Worm (Caenorhabditis elegans) whole organism, young adult: ENCODE data around the gene col-72.

Experiments
- F33H1.4 ChIP-seq: fragments of 200-800 bp; sonication (Bioruptor generic); IDR thresholded peaks from 2 replicates; pipeline ENCODE4 v1.3.6; 2022; ENCODE audit warnings: missing genetic modification reagents, missing genetic modification characterization, missing compliant biosample characterization
- ama-1 ChIP-seq, 3 experiments: fragments of 150-350 bp in 1 of 3; sonication (generic microtip) in 2 of 3; optimal IDR thresholded peaks; 2 replicates each; lab custom pipeline; 2014 to 2018; ENCODE audit warnings: missing biosample characterization in 2 of 3, missing genetic modification characterization in 2 of 3, missing genetic modification reagents in 2 of 3
- attf-6 ChIP-seq: fragments of 200-800 bp; sonication (Bioruptor generic); IDR thresholded peaks from 2 replicates; pipeline ENCODE4 v1.3.6; 2022; ENCODE audit warnings: missing genetic modification reagents, missing genetic modification characterization, missing compliant biosample characterization
- bed-2 ChIP-seq: fragments of 200-800 bp; sonication (Bioruptor generic); IDR thresholded peaks from 2 replicates; pipeline ENCODE4 v1.3.6; 2022; ENCODE audit warnings: missing genetic modification reagents, missing genetic modification characterization, missing compliant biosample characterization
- egrh-3 ChIP-seq: fragments of 200-800 bp; sonication (Bioruptor generic); IDR thresholded peaks from 2 replicates; pipeline ENCODE4 v1.3.6; 2022; ENCODE audit warnings: missing genetic modification reagents, missing genetic modification characterization, missing compliant biosample characterization
- lin-35 ChIP-seq, 3 experiments: fragments of 150-350 bp in 2 of 3; sonication (generic microtip) in 1 of 3; optimal IDR thresholded peaks; 2 replicates each; lab custom pipeline; 2014 to 2018; ENCODE audit warnings: missing biosample characterization in 3 of 3, missing genetic modification characterization in 3 of 3, missing genetic modification reagents in 3 of 3
- nhr-120 ChIP-seq: fragments of 200-800 bp; sonication (Bioruptor generic); IDR thresholded peaks from 2 replicates; pipeline ENCODE4 v1.3.6; 2022; ENCODE audit warnings: missing genetic modification characterization, missing compliant biosample characterization
- nhr-27 ChIP-seq: fragments of 200-800 bp; sonication (Bioruptor generic); optimal IDR thresholded peaks from 2 replicates; lab custom pipeline; 2018; ENCODE audit warnings: mild to moderate bottlenecking, missing genetic modification characterization, moderate library complexity, missing compliant biosample characterization
- repo-1 ChIP-seq: sonication (generic microtip); optimal IDR thresholded peaks from 2 replicates; lab custom pipeline; 2017; ENCODE audit warnings: mild to moderate bottlenecking, missing genetic modification characterization, missing compliant biosample characterization

DNA sequence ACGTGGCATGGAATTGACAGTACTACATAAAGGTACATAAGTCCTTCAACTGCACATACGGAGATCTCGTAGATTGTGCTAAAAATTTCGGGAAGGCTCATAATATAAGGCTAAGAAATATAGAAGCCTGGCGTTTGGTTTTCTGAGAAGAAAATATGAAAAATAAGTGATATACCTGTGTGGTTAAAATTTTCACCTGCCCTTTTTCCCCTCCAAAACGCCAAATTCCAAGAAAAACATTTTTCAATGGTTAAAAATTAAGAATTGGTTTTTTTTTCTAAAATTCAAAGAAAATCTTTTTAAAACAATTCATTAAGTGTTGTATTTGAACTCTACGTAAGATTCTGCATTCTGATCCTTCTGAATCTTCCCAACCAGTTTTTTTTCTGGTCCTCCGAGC, 9.4 kb downstream of the col-72 start, which contains the start of gene srz-5:
- TF ChIP-seq repo-1 (no peak), nhr-27 (tag; lab: Kevin White, UChicago) (no peak), F33H1.4 (GFP tag; lab: Robert Waterston, UW) (no peak), nhr-120 (no peak), lin-35 (GFP tag; optimal IDR thresholded peaks at IDR 0.05; lab: Kevin White, UChicago) (no peak), bed-2 (GFP tag; lab: Robert Waterston, UW) (no peak), egrh-3 (GFP tag; lab: Robert Waterston, UW) (no peak), ama-1 (optimal IDR thresholded peaks at IDR 0.05; lab: Kevin White, UChicago) (no peak), ama-1 (GFP tag; optimal IDR thresholded peaks at IDR 0.05; lab: Kevin White, UChicago) (no peak), attf-6 (no peak)
